Fruit fly (Drosophila melanogaster) whole organism, embryonic: ENCODE results near the gene CG32276.

ENCODE experiments used
- Asciz ChIP-seq: fragments of 200-800 bp; sonication (Bioruptor generic); optimal IDR thresholded peaks from 2 replicates; lab custom pipeline; 2017; ENCODE audit warnings: missing biosample characterization, mild to moderate bottlenecking, missing genetic modification characterization, missing genetic modification reagents
- Atf3 ChIP-seq: fragments of 200-800 bp; sonication (Bioruptor generic); optimal IDR thresholded peaks from 3 replicates; lab custom pipeline; 2016; ENCODE audit warnings: missing biosample characterization, missing genetic modification characterization
- Bdp1 ChIP-seq: fragments of 200-800 bp; sonication (Bioruptor generic); optimal IDR thresholded peaks from 3 replicates; lab custom pipeline; 2016; ENCODE audit warnings: missing biosample characterization, missing genetic modification characterization
- Blimp-1 ChIP-seq: fragments of 200-800 bp; sonication (Bioruptor generic); optimal IDR thresholded peaks from 3 replicates; lab custom pipeline; 2018; ENCODE audit warnings: missing biosample characterization, missing genetic modification characterization, mild to moderate bottlenecking, moderate library complexity, missing genetic modification reagents
- Bteb2 ChIP-seq: fragments of 200-800 bp; sonication (Bioruptor generic); optimal IDR thresholded peaks from 2 replicates; lab custom pipeline; 2016; ENCODE audit warnings: missing biosample characterization, missing genetic modification characterization
- CG10209 ChIP-seq: fragments of 200-800 bp; sonication (Bioruptor generic); optimal IDR thresholded peaks from 3 replicates; lab custom pipeline; 2017; ENCODE audit warnings: missing biosample characterization, mild to moderate bottlenecking, missing genetic modification characterization, missing genetic modification reagents
- CG12104 ChIP-seq: fragments of 200-800 bp; sonication (Bioruptor generic); optimal IDR thresholded peaks from 3 replicates; lab custom pipeline; 2016; ENCODE audit warnings: missing biosample characterization, missing genetic modification characterization
- CG12299 ChIP-seq: fragments of 200-800 bp; sonication (Bioruptor generic); optimal IDR thresholded peaks from 2 replicates; lab custom pipeline; 2018; ENCODE audit warnings: missing biosample characterization, mild to moderate bottlenecking, missing genetic modification characterization
- CG12942 ChIP-seq: fragments of 200-800 bp; sonication (Bioruptor generic); optimal IDR thresholded peaks from 3 replicates; lab custom pipeline; 2016; ENCODE audit warnings: missing biosample characterization, missing genetic modification characterization
- CG14710 ChIP-seq: fragments of 200-800 bp; sonication (Bioruptor generic); optimal IDR thresholded peaks from 3 replicates; lab custom pipeline; 2019; ENCODE audit warnings: missing biosample characterization, mild to moderate bottlenecking, missing genetic modification characterization, moderate library complexity
- CG16863 ChIP-seq: fragments of 200-800 bp; sonication (Bioruptor generic); optimal IDR thresholded peaks from 3 replicates; lab custom pipeline; 2016; ENCODE audit warnings: missing biosample characterization, missing genetic modification characterization
- CG17361 ChIP-seq: fragments of 200-800 bp; sonication (Bioruptor generic); IDR thresholded peaks from 3 replicates; pipeline ENCODE4 v1.3.6; 2022; ENCODE audit warnings: missing biosample characterization, missing genetic modification characterization
- CG18764 ChIP-seq: fragments of 200-800 bp; sonication (Bioruptor generic); optimal IDR thresholded peaks from 3 replicates; lab custom pipeline; 2016; ENCODE audit warnings: missing biosample characterization, missing genetic modification characterization
- CG2678 ChIP-seq: fragments of 200-800 bp; sonication (Bioruptor generic); optimal IDR thresholded peaks from 3 replicates; lab custom pipeline; 2019; ENCODE audit warnings: missing biosample characterization, mild to moderate bottlenecking, missing genetic modification characterization, moderate library complexity
- CG2889 ChIP-seq: fragments of 200-800 bp; sonication (Bioruptor generic); IDR thresholded peaks from 3 replicates; pipeline ENCODE4 v1.3.6; 2022; ENCODE audit warnings: missing biosample characterization, missing genetic modification characterization
- CG32772 ChIP-seq: fragments of 200-800 bp; sonication (Bioruptor generic); IDR thresholded peaks from 2 replicates; pipeline ENCODE4 v1.3.6; 2022; ENCODE audit warnings: missing biosample characterization, missing genetic modification characterization
- CG3407 ChIP-seq: fragments of 200-800 bp; sonication (Bioruptor generic); optimal IDR thresholded peaks from 2 replicates; lab custom pipeline; 2018; ENCODE audit warnings: missing biosample characterization, mild to moderate bottlenecking, missing genetic modification characterization
- CG4730 ChIP-seq: fragments of 200-800 bp; sonication (Bioruptor generic); IDR thresholded peaks from 2 replicates; pipeline ENCODE4 v1.3.6; 2022; ENCODE audit warnings: missing biosample characterization, missing genetic modification characterization
- CG5245 ChIP-seq: fragments of 200-800 bp; sonication (Bioruptor generic); optimal IDR thresholded peaks from 3 replicates; lab custom pipeline; 2016; ENCODE audit warnings: missing biosample characterization, missing genetic modification characterization
- CG9215 ChIP-seq: fragments of 200-800 bp; sonication (Bioruptor generic); IDR thresholded peaks from 2 replicates; pipeline ENCODE4 v1.3.6; 2022; ENCODE audit warnings: missing biosample characterization, missing genetic modification characterization
- D19B ChIP-seq: fragments of 200-800 bp; sonication (Bioruptor generic); optimal IDR thresholded peaks from 2 replicates; lab custom pipeline; 2017; ENCODE audit warnings: missing biosample characterization, mild to moderate bottlenecking, missing genetic modification characterization
- Eip74EF ChIP-seq, 2 experiments: fragments of 200-800 bp in 1 of 2; fragments of >200 bp in 1 of 2; sonication (Bioruptor generic) in 1 of 2; optimal IDR thresholded peaks; 2 replicates each; lab custom pipeline; 2017 to 2019; ENCODE audit warnings: missing biosample characterization in 2 of 2, missing genetic modification characterization in 2 of 2, mild to moderate bottlenecking in 1 of 2, moderate library complexity in 1 of 2
- GATAe ChIP-seq: fragments of 200-800 bp; sonication (Bioruptor generic); conservative IDR thresholded peaks from 2 replicates; pipeline ENCODE4 v1.3.6; 2022; ENCODE audit warnings: missing biosample characterization, missing genetic modification characterization
- Gug ChIP-seq: fragments of 200-800 bp; sonication (Bioruptor generic); IDR thresholded peaks from 4 replicates; pipeline ENCODE4 v1.3.6; 2022; ENCODE audit warnings: missing biosample characterization, missing genetic modification characterization
- HLH3B ChIP-seq: fragments of 200-800 bp; sonication (Bioruptor generic); IDR thresholded peaks from 2 replicates; pipeline ENCODE4 v1.3.6; 2022; ENCODE audit warnings: missing biosample characterization, missing genetic modification characterization
- HmgD ChIP-seq: fragments of 200-800 bp; sonication (Bioruptor generic); optimal IDR thresholded peaks from 3 replicates; lab custom pipeline; 2016; ENCODE audit warnings: missing biosample characterization, missing genetic modification characterization
- Max ChIP-seq: fragments of 200-800 bp; sonication (Bioruptor generic); optimal IDR thresholded peaks from 2 replicates; lab custom pipeline; 2016; ENCODE audit warnings: missing biosample characterization, mild to moderate bottlenecking, missing genetic modification characterization
- Usf ChIP-seq: fragments of 200-800 bp; sonication (Bioruptor generic); optimal IDR thresholded peaks from 2 replicates; lab custom pipeline; 2017; ENCODE audit warnings: missing genotype, missing biosample characterization, missing genetic modification characterization
- ato ChIP-seq: fragments of 200-800 bp; sonication (Bioruptor generic); IDR thresholded peaks from 2 replicates; pipeline ENCODE4 v1.3.6; 2022; ENCODE audit warnings: missing biosample characterization, missing genetic modification characterization; ENCODE audit not compliant: partially characterized antibody
- bsh ChIP-seq, 2 experiments: fragments of 200-800 bp; sonication (Bioruptor generic); optimal IDR thresholded peaks; 2 replicates each; lab custom pipeline; 2017 to 2018; ENCODE audit warnings: mild to moderate bottlenecking in 2 of 2, missing biosample characterization in 2 of 2, missing genetic modification characterization in 2 of 2, moderate library complexity in 1 of 2
- gro ChIP-seq: fragments of 200-800 bp; sonication (Bioruptor generic); optimal IDR thresholded peaks from 2 replicates; lab custom pipeline; 2016; ENCODE audit warnings: missing biosample characterization, missing genetic modification characterization
- h ChIP-seq: fragments of >200 bp; optimal IDR thresholded peaks from 2 replicates; lab custom pipeline; 2017
- knrl ChIP-seq: fragments of 200-800 bp; sonication (Bioruptor generic); IDR thresholded peaks from 3 replicates; pipeline ENCODE4 v1.3.6; 2022; ENCODE audit warnings: missing biosample characterization, missing genetic modification characterization; ENCODE audit not compliant: partially characterized antibody
- nau ChIP-seq: fragments of 200-800 bp; sonication (Bioruptor generic); optimal IDR thresholded peaks from 3 replicates; lab custom pipeline; 2017; ENCODE audit warnings: missing biosample characterization, mild to moderate bottlenecking, missing genetic modification characterization, missing genetic modification reagents
- org-1 ChIP-seq: fragments of 200-800 bp; sonication (Bioruptor generic); optimal IDR thresholded peaks from 2 replicates; lab custom pipeline; 2017; ENCODE audit warnings: missing biosample characterization, missing genetic modification characterization
- pros ChIP-seq: fragments of 200-800 bp; sonication (Bioruptor generic); optimal IDR thresholded peaks from 3 replicates; lab custom pipeline; 2019; ENCODE audit warnings: missing biosample characterization, mild to moderate bottlenecking, missing genetic modification characterization, moderate library complexity
- psq ChIP-seq: fragments of 200-800 bp; sonication (Bioruptor generic); optimal IDR thresholded peaks from 2 replicates; lab custom pipeline; 2017; ENCODE audit warnings: missing biosample characterization, missing genetic modification characterization
- ranshi ChIP-seq: fragments of 200-800 bp; sonication (Bioruptor generic); IDR thresholded peaks from 2 replicates; pipeline ENCODE4 v1.3.6; 2022; ENCODE audit warnings: missing biosample characterization, missing genetic modification characterization
- sc ChIP-seq, 3 experiments: fragments of >200 bp in 2 of 3; fragments of 200-800 bp in 1 of 3; sonication (Bioruptor generic) in 1 of 3; optimal IDR thresholded peaks; 2 replicates in 2 of 3; 3 replicates in 1 of 3; lab custom pipeline; 2017; ENCODE audit warnings: mild to moderate bottlenecking in 1 of 3, missing biosample characterization in 1 of 3, missing genetic modification characterization in 1 of 3, missing genetic modification reagents in 1 of 3
- sens-2 ChIP-seq: fragments of 200-800 bp; sonication (Bioruptor generic); IDR thresholded peaks from 2 replicates; pipeline ENCODE4 v1.3.6; 2022; ENCODE audit warnings: missing biosample characterization, missing genetic modification characterization
- seq ChIP-seq: fragments of 200-800 bp; sonication (Bioruptor generic); IDR thresholded peaks from 2 replicates; pipeline ENCODE4 v1.3.6; 2022; ENCODE audit warnings: missing biosample characterization, missing genetic modification characterization
- slou ChIP-seq: fragments of 200-800 bp; sonication (Bioruptor generic); optimal IDR thresholded peaks from 3 replicates; lab custom pipeline; 2016; ENCODE audit warnings: missing biosample characterization, missing genetic modification characterization
- tll ChIP-seq, 2 experiments: fragments of 200-800 bp in 1 of 2; fragments of >200 bp in 1 of 2; sonication (Bioruptor generic) in 1 of 2; optimal IDR thresholded peaks; 2 replicates each; lab custom pipeline; 2017 to 2019; ENCODE audit warnings: missing biosample characterization in 2 of 2, missing genetic modification characterization in 2 of 2, mild to moderate bottlenecking in 1 of 2, moderate library complexity in 1 of 2
- vfl ChIP-seq: fragments of 200-800 bp; sonication (Bioruptor generic); optimal IDR thresholded peaks from 2 replicates; lab custom pipeline; 2016; ENCODE audit warnings: missing biosample characterization, missing genetic modification characterization
- zen ChIP-seq: fragments of 200-800 bp; sonication (Bioruptor generic); optimal IDR thresholded peaks from 3 replicates; lab custom pipeline; 2018; ENCODE audit warnings: missing biosample characterization, mild to moderate bottlenecking, missing genetic modification characterization, moderate library complexity

CG32276 gene

dm6 chr3L:3194059-3194458 lies 4.8 kb downstream of the CG32276 start (continued):
- TF ChIP-seq CG16863 (peak; percentile 66), Blimp-1 (peak; percentile 90), CG10209 (peak; percentile 92), psq (GFP tag; lab: Kevin White, UChicago) (peak; percentile 75), Asciz (peak; percentile 94), HmgD (GFP tag; lab: Kevin White, UChicago) (no peak), nau (GFP tag; lab: Kevin White, UChicago) (peak; percentile 90), sens-2 (GFP tag; lab: Robert Waterston, UW) (peak; percentile 92), D19B (GFP tag; lab: Kevin White, UChicago) (peak; percentile 79), Gug (GFP tag; lab: Robert Waterston, UW) (peak; percentile 88), CG3407 (GFP tag; lab: Kevin White, UChicago) (peak; percentile 80), vfl (GFP tag; lab: Kevin White, UChicago) (peak; percentile 41), h (lab: Kevin White, UChicago) (no peak), sc (optimal IDR thresholded peaks at IDR 0.05; lab: Kevin White, UChicago) (no peak), sc (GFP tag; optimal IDR thresholded peaks at IDR 0.05; lab: Kevin White, UChicago) (peak; percentile 91), GATAe (GFP tag; lab: Robert Waterston, UW) (peak; percentile 43; the same call in 1 of the 2 replicates), CG4730 (GFP tag; lab: Robert Waterston, UW) (peak; percentile 90), CG2678 (tag; lab: Kevin White, UChicago) (peak; percentile 96), CG9215 (GFP tag; lab: Robert Waterston, UW) (peak; percentile 78), tll (GFP tag; optimal IDR thresholded peaks at IDR 0.05; lab: Kevin White, UChicago) (peak in 1 of 2 experiments; percentile 19), gro (GFP tag; lab: Kevin White, UChicago) (peak; percentile 42), CG17361 (GFP tag; lab: Robert Waterston, UW) (peak; percentile 95), zen (tag; lab: Kevin White, UChicago) (peak; percentile 97), CG32772 (GFP tag; lab: Robert Waterston, UW) (peak; percentile 93), Atf3 (GFP tag; lab: Kevin White, UChicago) (peak; percentile 4), Usf (GFP tag; lab: Kevin White, UChicago) (peak; percentile 39), CG12299 (peak; percentile 93), slou (GFP tag; lab: Kevin White, UChicago) (no peak), CG18764 (GFP tag; lab: Kevin White, UChicago) (peak; percentile 85), HLH3B (peak; percentile 95), CG14710 (peak; percentile 90), pros (GFP tag; lab: Kevin White, UChicago) (no peak), Bdp1 (peak; percentile 75), CG2889 (GFP tag; lab: Robert Waterston, UW) (peak; percentile 81), seq (peak; percentile 95), CG12104 (GFP tag; lab: Kevin White, UChicago) (peak; percentile 89), CG5245 (GFP tag; lab: Kevin White, UChicago) (peak; percentile 87), bsh (GFP tag; optimal IDR thresholded peaks at IDR 0.05; lab: Kevin White, UChicago) (peak; percentile 96 to 97), knrl (GFP tag; lab: Robert Waterston, UW) (0 out of 3 replicates have a peak, but pooled peaks have one; percentile 12), Bteb2 (GFP tag; lab: Kevin White, UChicago) (peak; percentile 52), ato (GFP tag; lab: Robert Waterston, UW) (no peak), ranshi (GFP tag; lab: Robert Waterston, UW) (peak; percentile 95), org-1 (peak; percentile 87), Max (GFP tag; lab: Kevin White, UChicago) (peak; percentile 86), CG12942 (GFP tag; lab: Kevin White, UChicago) (peak; percentile 80), Eip74EF (GFP tag; optimal IDR thresholded peaks at IDR 0.05; lab: Kevin White, UChicago) (peak in 1 of 2 experiments; percentile 91)
- TF ChIP-seq, all 482 proteins: peak for 399
